Fruit fly (Drosophila melanogaster): ENCODE data around the gene gammaSnap2.

gammaSnap2 gene

dm6 chr3R:10121266-10121904 lies at the start of gene gammaSnap2, which contains the start of gene ATPsynepsilonL:
Gene gammaSnap2 (minus strand): TSS chr3R:10121400.
Gene ATPsynepsilonL (plus strand): TSS chr3R:10121773.
- no peak for TF ChIP-seq Dll (optimal IDR thresholded peaks at IDR 0.05)
- no peak for TF ChIP-seq CG8478 (optimal IDR thresholded peaks at IDR 0.05)
- no peak for TF ChIP-seq pan (optimal IDR thresholded peaks at IDR 0.05)
- TF ChIP-seq usp (GFP tag; optimal IDR thresholded peaks at IDR 0.05) = no peak
- TF ChIP-seq psq (optimal IDR thresholded peaks at IDR 0.05) = no peak
- no peak for TF ChIP-seq EcR (GFP tag; optimal IDR thresholded peaks at IDR 0.05)

- TF ChIP-seq EcR (GFP tag; optimal IDR thresholded peaks at IDR 0.05) = no peak
- TF ChIP-seq CG8478 (optimal IDR thresholded peaks at IDR 0.05) = no peak
- TF ChIP-seq Dll (optimal IDR thresholded peaks at IDR 0.05) = no peak
- no peak for TF ChIP-seq psq (optimal IDR thresholded peaks at IDR 0.05)
- TF ChIP-seq usp (GFP tag; optimal IDR thresholded peaks at IDR 0.05) = no peak
- TF ChIP-seq pan (optimal IDR thresholded peaks at IDR 0.05) = no peak
Measured at dm6 chr3R:10170356-10170876, 49.2 kb upstream of the gammaSnap2 start, which contains the start of gene Best1. Gene Best1 (minus strand): TSS chr3R:10170487.

dm6 chr3R:10169124-10169766 lies 48.0 kb upstream of the gammaSnap2 start:
- TF ChIP-seq usp (GFP tag; optimal IDR thresholded peaks at IDR 0.05) (no peak), EcR (GFP tag; optimal IDR thresholded peaks at IDR 0.05) (peak in 1 of 2 experiments; percentile 70)

- TF ChIP-seq psq (optimal IDR thresholded peaks at IDR 0.05) = no peak
- TF ChIP-seq EcR (GFP tag; optimal IDR thresholded peaks at IDR 0.05) = no peak
- no peak for TF ChIP-seq pan (optimal IDR thresholded peaks at IDR 0.05)
- TF ChIP-seq CG8478 (optimal IDR thresholded peaks at IDR 0.05) = no peak
- TF ChIP-seq usp (GFP tag; optimal IDR thresholded peaks at IDR 0.05) = no peak
- no peak for TF ChIP-seq Dll (optimal IDR thresholded peaks at IDR 0.05)
Measured at dm6 chr3R:10168483-10169064, 47.4 kb upstream of the gammaSnap2 start.

- no peak for TF ChIP-seq CG8478 (optimal IDR thresholded peaks at IDR 0.05)
- no peak for TF ChIP-seq EcR (GFP tag; optimal IDR thresholded peaks at IDR 0.05)
- no peak for TF ChIP-seq psq (optimal IDR thresholded peaks at IDR 0.05)
- no peak for TF ChIP-seq usp (GFP tag; optimal IDR thresholded peaks at IDR 0.05)
- no peak for TF ChIP-seq pan (optimal IDR thresholded peaks at IDR 0.05)
- TF ChIP-seq Dll (optimal IDR thresholded peaks at IDR 0.05) = no peak
Measured at dm6 chr3R:10167280-10167679, 46.1 kb upstream of the gammaSnap2 start.

dm6 chr3R:10166334-10166733 lies 45.1 kb upstream of the gammaSnap2 start:
- TF ChIP-seq psq (optimal IDR thresholded peaks at IDR 0.05) (no peak), EcR (GFP tag; optimal IDR thresholded peaks at IDR 0.05) (no peak), CG8478 (optimal IDR thresholded peaks at IDR 0.05) (no peak), usp (GFP tag; optimal IDR thresholded peaks at IDR 0.05) (no peak), pan (optimal IDR thresholded peaks at IDR 0.05) (no peak), Dll (optimal IDR thresholded peaks at IDR 0.05) (no peak)

dm6 chr3R:10161163-10161562 lies 40.0 kb upstream of the gammaSnap2 start, which contains the start of gene CG6254:
Gene CG6254 (minus strand): TSS chr3R:10161331.
- TF ChIP-seq Dll (optimal IDR thresholded peaks at IDR 0.05) = no peak
- no peak for TF ChIP-seq CG8478 (optimal IDR thresholded peaks at IDR 0.05)
- no peak for TF ChIP-seq pan (optimal IDR thresholded peaks at IDR 0.05)
- TF ChIP-seq usp (GFP tag; optimal IDR thresholded peaks at IDR 0.05) = no peak
- no peak for TF ChIP-seq psq (optimal IDR thresholded peaks at IDR 0.05)
- no peak for TF ChIP-seq EcR (GFP tag; optimal IDR thresholded peaks at IDR 0.05)

- TF ChIP-seq CG8478 (optimal IDR thresholded peaks at IDR 0.05) (no peak), psq (optimal IDR thresholded peaks at IDR 0.05) (no peak), pan (optimal IDR thresholded peaks at IDR 0.05) (no peak), Dll (optimal IDR thresholded peaks at IDR 0.05) (no peak), usp (GFP tag; optimal IDR thresholded peaks at IDR 0.05) (no peak), EcR (GFP tag; optimal IDR thresholded peaks at IDR 0.05) (no peak)
Measured at dm6 chr3R:10153957-10154685, 32.9 kb upstream of the gammaSnap2 start.

dm6 chr3R:10151830-10152513 lies 30.8 kb upstream of the gammaSnap2 start, which contains the start of gene CG34303:
Gene CG34303 (minus strand): TSS chr3R:10151880.
- TF ChIP-seq EcR (GFP tag; optimal IDR thresholded peaks at IDR 0.05) (no peak), usp (GFP tag; optimal IDR thresholded peaks at IDR 0.05) (no peak), pan (optimal IDR thresholded peaks at IDR 0.05) (no peak), Dll (optimal IDR thresholded peaks at IDR 0.05) (no peak), psq (optimal IDR thresholded peaks at IDR 0.05) (no peak), CG8478 (optimal IDR thresholded peaks at IDR 0.05) (no peak)

dm6 chr3R:10150555-10150954 lies 29.4 kb upstream of the gammaSnap2 start:
- TF ChIP-seq CG8478 (optimal IDR thresholded peaks at IDR 0.05) = no peak
- no peak for TF ChIP-seq EcR (GFP tag; optimal IDR thresholded peaks at IDR 0.05)
- no peak for TF ChIP-seq Dll (optimal IDR thresholded peaks at IDR 0.05)
- TF ChIP-seq pan (optimal IDR thresholded peaks at IDR 0.05) = no peak
- no peak for TF ChIP-seq usp (GFP tag; optimal IDR thresholded peaks at IDR 0.05)
- no peak for TF ChIP-seq psq (optimal IDR thresholded peaks at IDR 0.05)
